Worm (Caenorhabditis elegans): Measurements from ENCODE around the gene C37E2.10.

ce11 chrX:14141344-14141841, 37.4 kb upstream of the C37E2.10 start:
- TF ChIP-seq cog-1 (tag; optimal IDR thresholded peaks at IDR 0.05) (no peak), flt-1 (GFP tag; IDR thresholded peaks at IDR 0.05) (no peak), T22C8.4 (GFP tag; IDR thresholded peaks at IDR 0.05) (no peak), klf-2 (GFP tag; conservative IDR thresholded peaks at IDR 0.05) (no peak), tab-1 (GFP tag; IDR thresholded peaks at IDR 0.05) (no peak), med-1 (GFP tag; optimal IDR thresholded peaks at IDR 0.05; ENCODE audit: insufficient read depth) (no peak), ztf-23 (GFP tag; IDR thresholded peaks at IDR 0.05) (no peak), ref-1 (GFP tag; conservative IDR thresholded peaks at IDR 0.05) (no peak)
